Worm (Caenorhabditis elegans) whole organism, L2 larva: ENCODE measurements around the gene aqp-8.

Experiments used
- C34F6.9 ChIP-seq: fragments of 150-350 bp; optimal IDR thresholded peaks from 2 replicates; lab custom pipeline; 2014; ENCODE audit warnings: missing biosample characterization, missing genetic modification characterization
- F13H6.1 ChIP-seq: sonication (generic microtip); optimal IDR thresholded peaks from 2 replicates; lab custom pipeline; 2016; ENCODE audit warnings: missing genetic modification characterization, missing compliant biosample characterization
- R02D3.7 ChIP-seq: fragments of 150-350 bp; optimal IDR thresholded peaks from 2 replicates; lab custom pipeline; 2014; ENCODE audit warnings: missing biosample characterization, missing genetic modification characterization
- Y55F3AM.14 ChIP-seq: fragments of 200-800 bp; sonication (Bioruptor generic); optimal IDR thresholded peaks from 2 replicates; lab custom pipeline; 2018; ENCODE audit warnings: mild to moderate bottlenecking, missing genetic modification characterization, missing compliant biosample characterization
- ZK546.5 ChIP-seq: sonication (generic microtip); optimal IDR thresholded peaks from 2 replicates; lab custom pipeline; 2017; ENCODE audit warnings: missing biosample characterization, missing genetic modification characterization
- alr-1 ChIP-seq: fragments of 150-350 bp; optimal IDR thresholded peaks from 2 replicates; lab custom pipeline; 2014; ENCODE audit warnings: missing biosample characterization, missing genetic modification characterization
- blmp-1 ChIP-seq: sonication (generic microtip); optimal IDR thresholded peaks from 2 replicates; lab custom pipeline; 2017; ENCODE audit warnings: missing genetic modification characterization, mild to moderate bottlenecking, missing compliant biosample characterization, antibody characterized with exemption, moderate library complexity; ENCODE audit not compliant: insufficient read depth
- ceh-16 ChIP-seq: fragments of 150-350 bp; optimal IDR thresholded peaks from 2 replicates; lab custom pipeline; 2014; ENCODE audit warnings: missing biosample characterization, missing genetic modification characterization
- crh-2 ChIP-seq: sonication (generic microtip); optimal IDR thresholded peaks from 2 replicates; lab custom pipeline; 2017; ENCODE audit warnings: missing biosample characterization, missing genetic modification characterization
- dmd-4 ChIP-seq: sonication (generic microtip); optimal IDR thresholded peaks from 2 replicates; lab custom pipeline; 2017; ENCODE audit warnings: missing biosample characterization, missing genetic modification characterization
- egl-27 ChIP-seq: sonication (generic microtip); optimal IDR thresholded peaks from 3 replicates; lab custom pipeline; 2017; ENCODE audit warnings: missing biosample characterization, missing genetic modification reagents, missing genetic modification characterization
- elt-1 ChIP-seq: fragments of 150-350 bp; optimal IDR thresholded peaks from 2 replicates; lab custom pipeline; 2014; ENCODE audit warnings: missing biosample characterization, missing genetic modification characterization
- elt-3 ChIP-seq: sonication (generic microtip); optimal IDR thresholded peaks from 2 replicates; lab custom pipeline; 2017; ENCODE audit warnings: missing biosample characterization, missing genetic modification characterization
- fos-1 ChIP-seq: fragments of 150-350 bp; optimal IDR thresholded peaks from 2 replicates; lab custom pipeline; 2014; ENCODE audit warnings: missing biosample characterization, missing genetic modification characterization
- gmeb-1 ChIP-seq: fragments of 150-350 bp; optimal IDR thresholded peaks from 2 replicates; lab custom pipeline; 2014; ENCODE audit warnings: missing biosample characterization, missing genetic modification characterization
- lin-11 ChIP-seq: fragments of 150-350 bp; sonication (generic microtip); optimal IDR thresholded peaks from 2 replicates; lab custom pipeline; 2014; ENCODE audit warnings: missing biosample characterization, missing genetic modification characterization, inconsistent platforms, mixed read lengths
- lin-13 ChIP-seq: fragments of 150-350 bp; optimal IDR thresholded peaks from 2 replicates; lab custom pipeline; 2014; ENCODE audit warnings: missing biosample characterization, missing genetic modification reagents, missing genetic modification characterization
- lin-39 ChIP-seq: fragments of 150-350 bp; optimal IDR thresholded peaks from 2 replicates; lab custom pipeline; 2014; ENCODE audit warnings: missing biosample characterization, missing genetic modification reagents, missing genetic modification characterization
- lsy-2 ChIP-seq, 2 experiments: fragments of 150-350 bp in 1 of 2; sonication (generic microtip) in 1 of 2; optimal IDR thresholded peaks; 2 replicates each; lab custom pipeline; 2014 to 2017; ENCODE audit warnings: missing biosample characterization in 2 of 2, missing genetic modification characterization in 2 of 2
- mab-5 ChIP-seq: fragments of 150-350 bp; optimal IDR thresholded peaks from 2 replicates; lab custom pipeline; 2014; ENCODE audit warnings: missing biosample characterization, missing genetic modification characterization
- mbf-1 ChIP-seq: sonication (generic microtip); optimal IDR thresholded peaks from 2 replicates; lab custom pipeline; 2017; ENCODE audit warnings: missing biosample characterization, missing genetic modification characterization
- mdl-1 ChIP-seq, 2 experiments: fragments of 150-350 bp in 1 of 2; sonication (generic microtip) in 1 of 2; optimal IDR thresholded peaks; 2 replicates each; lab custom pipeline; 2017; ENCODE audit warnings: missing biosample characterization in 2 of 2, missing genetic modification characterization in 2 of 2
- nhr-11 ChIP-seq: fragments of 150-350 bp; optimal IDR thresholded peaks from 2 replicates; lab custom pipeline; 2014; ENCODE audit warnings: missing biosample characterization, missing genetic modification characterization
- nhr-12 ChIP-seq: fragments of 150-350 bp; optimal IDR thresholded peaks from 2 replicates; lab custom pipeline; 2014; ENCODE audit warnings: missing biosample characterization, missing genetic modification characterization
- nhr-129 ChIP-seq: fragments of 150-350 bp; optimal IDR thresholded peaks from 2 replicates; lab custom pipeline; 2014; ENCODE audit warnings: missing biosample characterization, missing genetic modification characterization
- nhr-21 ChIP-seq: fragments of 150-350 bp; optimal IDR thresholded peaks from 2 replicates; lab custom pipeline; 2014; ENCODE audit warnings: missing biosample characterization, missing genetic modification characterization
- nhr-237 ChIP-seq: fragments of 150-350 bp; optimal IDR thresholded peaks from 2 replicates; lab custom pipeline; 2014; ENCODE audit warnings: missing biosample characterization, missing genetic modification characterization
- nhr-25 ChIP-seq: fragments of 150-350 bp; sonication (generic microtip); optimal IDR thresholded peaks from 3 replicates; lab custom pipeline; 2014; ENCODE audit warnings: missing biosample characterization, missing genetic modification characterization
- nhr-6 ChIP-seq: fragments of 150-350 bp; optimal IDR thresholded peaks from 2 replicates; lab custom pipeline; 2014; ENCODE audit warnings: missing biosample characterization, missing genetic modification characterization
- nhr-77 ChIP-seq: fragments of 150-350 bp; optimal IDR thresholded peaks from 2 replicates; lab custom pipeline; 2014; ENCODE audit warnings: missing biosample characterization, missing genetic modification characterization
- peb-1 ChIP-seq: fragments of 150-350 bp; optimal IDR thresholded peaks from 2 replicates; lab custom pipeline; 2014; ENCODE audit warnings: missing biosample characterization, missing genetic modification characterization
- sem-4 ChIP-seq: fragments of 150-350 bp; optimal IDR thresholded peaks from 2 replicates; lab custom pipeline; 2014; ENCODE audit warnings: missing biosample characterization, missing genetic modification reagents, missing genetic modification characterization
- skn-1 ChIP-seq: sonication (generic microtip); optimal IDR thresholded peaks from 2 replicates; lab custom pipeline; 2017; ENCODE audit warnings: missing biosample characterization, missing genetic modification characterization
- sma-3 ChIP-seq: sonication (generic microtip); optimal IDR thresholded peaks from 2 replicates; lab custom pipeline; 2016; ENCODE audit warnings: missing genetic modification reagents, missing genetic modification characterization, missing compliant biosample characterization
- sma-9 ChIP-seq, 2 experiments: fragments of 150-350 bp in 1 of 2; sonication (generic microtip) in 1 of 2; optimal IDR thresholded peaks; 2 replicates each; lab custom pipeline; 2014 to 2016; ENCODE audit warnings: missing genetic modification characterization in 2 of 2, mild to moderate bottlenecking in 1 of 2, missing biosample characterization in 1 of 2, missing compliant biosample characterization in 1 of 2, missing genetic modification reagents in 1 of 2, moderate library complexity in 1 of 2
- snpc-4 ChIP-seq: fragments of 150-350 bp; optimal IDR thresholded peaks from 2 replicates; lab custom pipeline; 2014; ENCODE audit warnings: missing biosample characterization, missing genetic modification characterization
- unc-39 ChIP-seq: fragments of 150-350 bp; optimal IDR thresholded peaks from 2 replicates; lab custom pipeline; 2014; ENCODE audit warnings: missing biosample characterization, missing genetic modification characterization
- unc-55 ChIP-seq: fragments of 150-350 bp; sonication (generic microtip); optimal IDR thresholded peaks from 3 replicates; lab custom pipeline; 2014; ENCODE audit warnings: missing biosample characterization, missing genetic modification reagents, missing genetic modification characterization
- unc-62 ChIP-seq: fragments of 150-350 bp; optimal IDR thresholded peaks from 2 replicates; lab custom pipeline; 2014; ENCODE audit warnings: missing biosample characterization, missing genetic modification reagents, missing genetic modification characterization
- zag-1 ChIP-seq: fragments of 150-350 bp; optimal IDR thresholded peaks from 2 replicates; lab custom pipeline; 2014; ENCODE audit warnings: missing biosample characterization, missing genetic modification characterization
- ztf-1 ChIP-seq: fragments of 200-800 bp; sonication (Bioruptor generic); conservative IDR thresholded peaks from 2 replicates; pipeline ENCODE4 v1.3.6; 2022; ENCODE audit warnings: missing genetic modification characterization, missing compliant biosample characterization
- ztf-11 ChIP-seq: sonication (generic microtip); optimal IDR thresholded peaks from 2 replicates; lab custom pipeline; 2017; ENCODE audit warnings: missing biosample characterization, missing genetic modification characterization
- ztf-4 ChIP-seq: fragments of 150-350 bp; optimal IDR thresholded peaks from 2 replicates; lab custom pipeline; 2014; ENCODE audit warnings: missing biosample characterization, missing genetic modification characterization

The aqp-8 gene

ce11 chrX:4706755-4707226 is 2.0 kb upstream of the aqp-8 start, which contains the start of gene dhhc-10:
TSS of gene dhhc-10 (plus strand) at chrX:4707176.
- TF ChIP-seq ztf-1 (no peak), lin-39 (tag; lab: Kevin White, UChicago) (no peak), ztf-11 (tag; lab: Kevin White, UChicago) (no peak), alr-1 (tag; lab: Kevin White, UChicago) (no peak), unc-39 (tag; lab: Kevin White, UChicago) (no peak), fos-1 (tag; lab: Kevin White, UChicago) (peak; percentile 98), nhr-25 (tag; lab: Kevin White, UChicago) (no peak), snpc-4 (tag; lab: Kevin White, UChicago) (no peak), crh-2 (tag; lab: Kevin White, UChicago) (peak; percentile 80), Y55F3AM.14 (GFP tag; lab: Kevin White, UChicago) (no peak), ZK546.5 (tag; lab: Kevin White, UChicago) (no peak), lsy-2 (tag; optimal IDR thresholded peaks at IDR 0.05; lab: Kevin White, UChicago) (peak; percentile 28 to 73), blmp-1 (tag; lab: Kevin White, UChicago) (no peak), nhr-11 (tag; lab: Kevin White, UChicago) (no peak), mbf-1 (tag; lab: Kevin White, UChicago) (no peak), mab-5 (tag; lab: Kevin White, UChicago) (peak; percentile 37), nhr-12 (tag; lab: Kevin White, UChicago) (no peak), unc-62 (GFP tag; lab: Kevin White, UChicago) (no peak), nhr-237 (tag; lab: Kevin White, UChicago) (no peak), peb-1 (tag; lab: Kevin White, UChicago) (no peak), mdl-1 (tag; optimal IDR thresholded peaks at IDR 0.05; lab: Kevin White, UChicago) (no peak), sem-4 (tag; lab: Kevin White, UChicago) (no peak), nhr-77 (tag; lab: Kevin White, UChicago) (no peak), egl-27 (tag; lab: Kevin White, UChicago) (no peak), ztf-4 (no peak), dmd-4 (tag; lab: Kevin White, UChicago) (no peak), elt-3 (tag; lab: Kevin White, UChicago) (no peak), nhr-6 (no peak), nhr-21 (tag; lab: Kevin White, UChicago) (no peak), F13H6.1 (tag; lab: Kevin White, UChicago) (peak; percentile 69), lin-13 (GFP tag; lab: Kevin White, UChicago) (peak; percentile 26), R02D3.7 (tag; lab: Kevin White, UChicago) (no peak), gmeb-1 (tag; lab: Kevin White, UChicago) (peak; percentile 46), C34F6.9 (tag; lab: Kevin White, UChicago) (peak; percentile 68), sma-9 (GFP tag; optimal IDR thresholded peaks at IDR 0.05; lab: Kevin White, UChicago) (peak; percentile 47), sma-9 (tag; optimal IDR thresholded peaks at IDR 0.05; lab: Kevin White, UChicago) (no peak), nhr-129 (tag; lab: Kevin White, UChicago) (peak; percentile 82), skn-1 (tag; lab: Kevin White, UChicago) (no peak), sma-3 (GFP tag; lab: Kevin White, UChicago) (no peak), elt-1 (tag; lab: Kevin White, UChicago) (no peak), unc-55 (GFP tag; lab: Kevin White, UChicago) (peak; percentile 41), zag-1 (no peak), ceh-16 (tag; lab: Kevin White, UChicago) (no peak), lin-11 (tag; lab: Kevin White, UChicago) (peak; percentile 10)

ce11 chrX:4705666-4706065 is 889 bp upstream of the aqp-8 start:
- TF ChIP-seq nhr-25 (tag; lab: Kevin White, UChicago): peak; percentile 40
- no peak for TF ChIP-seq lin-11 (tag; lab: Kevin White, UChicago)
- peak; percentile 64 for TF ChIP-seq blmp-1 (tag; lab: Kevin White, UChicago)
- TF ChIP-seq, all 48 proteins: peak for 2
